Worm (Caenorhabditis elegans) whole organism, young adult: ENCODE data around the gene egg-3.

ENCODE experiments used
- B0261.1 ChIP-seq: sonication (generic microtip); optimal IDR thresholded peaks from 2 replicates; lab custom pipeline; 2016; ENCODE audit warnings: mild to moderate bottlenecking, missing genetic modification characterization, moderate library complexity, missing compliant biosample characterization
- F33H1.4 ChIP-seq: fragments of 200-800 bp; sonication (Bioruptor generic); IDR thresholded peaks from 2 replicates; pipeline ENCODE4 v1.3.6; 2022; ENCODE audit warnings: missing genetic modification reagents, missing genetic modification characterization, missing compliant biosample characterization
- F37B4.10 ChIP-seq: fragments of 200-800 bp; sonication (Bioruptor generic); IDR thresholded peaks from 2 replicates; pipeline ENCODE4 v1.3.6; 2022; ENCODE audit warnings: missing genetic modification characterization, missing compliant biosample characterization
- K12H6.12 ChIP-seq: fragments of 200-800 bp; sonication (Bioruptor generic); optimal IDR thresholded peaks from 2 replicates; lab custom pipeline; 2018; ENCODE audit warnings: mild to moderate bottlenecking, missing genetic modification characterization, missing compliant biosample characterization
- T07F8.4 ChIP-seq: sonication (generic microtip); optimal IDR thresholded peaks from 2 replicates; lab custom pipeline; 2016; ENCODE audit warnings: mild to moderate bottlenecking, missing genetic modification characterization, moderate library complexity, missing compliant biosample characterization
- Y53G8AR.9 ChIP-seq: fragments of 200-800 bp; sonication (Bioruptor generic); conservative IDR thresholded peaks from 2 replicates; pipeline ENCODE4 v1.3.6; 2022; ENCODE audit warnings: missing genetic modification reagents, missing genetic modification characterization, missing compliant biosample characterization
- Y79H2A.3 ChIP-seq: fragments of 200-800 bp; sonication (Bioruptor generic); conservative IDR thresholded peaks from 2 replicates; pipeline ENCODE4 v1.3.6; 2022; ENCODE audit warnings: missing genetic modification reagents, missing genetic modification characterization, missing compliant biosample characterization
- Y95B8A.8 ChIP-seq: fragments of 200-800 bp; sonication (Bioruptor generic); IDR thresholded peaks from 2 replicates; pipeline ENCODE4 v1.3.6; 2022; ENCODE audit warnings: missing genetic modification reagents, missing genetic modification characterization, missing compliant biosample characterization
- akir-1 ChIP-seq: fragments of 200-800 bp; sonication (Bioruptor generic); optimal IDR thresholded peaks from 2 replicates; lab custom pipeline; 2018; ENCODE audit warnings: mild to moderate bottlenecking, missing genetic modification characterization, moderate library complexity, missing compliant biosample characterization
- aptf-2 ChIP-seq: fragments of 200-800 bp; sonication (Bioruptor generic); conservative IDR thresholded peaks from 2 replicates; pipeline ENCODE4 v1.3.6; 2022; ENCODE audit warnings: missing genetic modification reagents, missing genetic modification characterization, missing compliant biosample characterization
- aptf-3 ChIP-seq: fragments of 200-800 bp; sonication (Bioruptor generic); IDR thresholded peaks from 2 replicates; pipeline ENCODE4 v1.3.6; 2022; ENCODE audit warnings: missing genetic modification characterization, missing compliant biosample characterization
- athp-1 ChIP-seq: sonication (generic microtip); optimal IDR thresholded peaks from 2 replicates; lab custom pipeline; 2017; ENCODE audit warnings: mild to moderate bottlenecking, missing genetic modification characterization, missing compliant biosample characterization
- attf-3 ChIP-seq: fragments of 200-800 bp; sonication (Bioruptor generic); conservative IDR thresholded peaks from 2 replicates; pipeline ENCODE4 v1.3.6; 2022; ENCODE audit warnings: missing genetic modification reagents, missing genetic modification characterization, missing compliant biosample characterization
- attf-6 ChIP-seq: fragments of 200-800 bp; sonication (Bioruptor generic); IDR thresholded peaks from 2 replicates; pipeline ENCODE4 v1.3.6; 2022; ENCODE audit warnings: missing genetic modification reagents, missing genetic modification characterization, missing compliant biosample characterization
- bed-2 ChIP-seq: fragments of 200-800 bp; sonication (Bioruptor generic); IDR thresholded peaks from 2 replicates; pipeline ENCODE4 v1.3.6; 2022; ENCODE audit warnings: missing genetic modification reagents, missing genetic modification characterization, missing compliant biosample characterization
- ceh-100 ChIP-seq: fragments of 200-800 bp; sonication (Bioruptor generic); IDR thresholded peaks from 2 replicates; pipeline ENCODE4 v1.3.6; 2022; ENCODE audit warnings: missing genetic modification reagents, missing genetic modification characterization, missing compliant biosample characterization
- ceh-40 ChIP-seq: fragments of 200-800 bp; sonication (Bioruptor generic); IDR thresholded peaks from 2 replicates; pipeline ENCODE4 v1.3.6; 2022; ENCODE audit warnings: missing genetic modification characterization, missing compliant biosample characterization
- ceh-91 ChIP-seq: fragments of 200-800 bp; sonication (Bioruptor generic); IDR thresholded peaks from 2 replicates; pipeline ENCODE4 v1.3.6; 2022; ENCODE audit warnings: missing genetic modification reagents, missing genetic modification characterization, missing compliant biosample characterization
- dox-1 ChIP-seq: fragments of 200-800 bp; sonication (Bioruptor generic); IDR thresholded peaks from 2 replicates; pipeline ENCODE4 v1.3.6; 2022; ENCODE audit warnings: missing genetic modification reagents, missing genetic modification characterization, missing compliant biosample characterization
- egl-18 ChIP-seq: fragments of 200-800 bp; sonication (Bioruptor generic); IDR thresholded peaks from 2 replicates; pipeline ENCODE4 v1.3.6; 2022; ENCODE audit warnings: missing genetic modification reagents, missing genetic modification characterization, missing compliant biosample characterization
- egrh-3 ChIP-seq: fragments of 200-800 bp; sonication (Bioruptor generic); IDR thresholded peaks from 2 replicates; pipeline ENCODE4 v1.3.6; 2022; ENCODE audit warnings: missing genetic modification reagents, missing genetic modification characterization, missing compliant biosample characterization
- ekl-4 ChIP-seq: fragments of 200-800 bp; sonication (Bioruptor generic); IDR thresholded peaks from 2 replicates; pipeline ENCODE4 v1.3.6; 2022; ENCODE audit warnings: missing genetic modification reagents, missing genetic modification characterization, missing compliant biosample characterization
- ets-4 ChIP-seq: fragments of 200-800 bp; sonication (Bioruptor generic); optimal IDR thresholded peaks from 2 replicates; lab custom pipeline; 2018; ENCODE audit warnings: mild to moderate bottlenecking, missing genetic modification characterization, missing compliant biosample characterization
- hlh-26 ChIP-seq: fragments of 200-800 bp; sonication (Bioruptor generic); conservative IDR thresholded peaks from 2 replicates; pipeline ENCODE4 v1.3.6; 2022; ENCODE audit warnings: missing genetic modification reagents, missing genetic modification characterization, missing compliant biosample characterization
- hrde-1 ChIP-seq: sonication (generic microtip); optimal IDR thresholded peaks from 2 replicates; lab custom pipeline; 2016; ENCODE audit warnings: missing genetic modification characterization, mild to moderate bottlenecking, missing compliant biosample characterization, moderate library complexity, missing genotype, missing genetic modification reagents, borderline replicate concordance
- hsf-1 ChIP-seq: fragments of 200-800 bp; sonication (Bioruptor generic); IDR thresholded peaks from 2 replicates; pipeline ENCODE4 v1.3.6; 2022; ENCODE audit warnings: missing genetic modification reagents, missing genetic modification characterization, missing compliant biosample characterization
- let-607 ChIP-seq, 2 experiments: fragments of 200-800 bp in 1 of 2; sonication (Bioruptor generic) in 1 of 2; sonication (generic microtip) in 1 of 2; optimal IDR thresholded peaks; 2 replicates each; lab custom pipeline; 2016 to 2018; ENCODE audit warnings: mild to moderate bottlenecking in 2 of 2, missing compliant biosample characterization in 2 of 2, missing genetic modification characterization in 2 of 2, moderate library complexity in 2 of 2, missing genotype in 1 of 2
- madf-3 ChIP-seq: fragments of 200-800 bp; sonication (Bioruptor generic); IDR thresholded peaks from 2 replicates; pipeline ENCODE4 v1.3.6; 2022; ENCODE audit warnings: missing genetic modification reagents, missing genetic modification characterization, missing compliant biosample characterization
- madf-6 ChIP-seq: fragments of 200-800 bp; sonication (Bioruptor generic); IDR thresholded peaks from 2 replicates; pipeline ENCODE4 v1.3.6; 2022; ENCODE audit warnings: missing genetic modification reagents, missing genetic modification characterization, missing compliant biosample characterization
- madf-8 ChIP-seq: fragments of 200-800 bp; sonication (Bioruptor generic); conservative IDR thresholded peaks from 2 replicates; pipeline ENCODE4 v1.3.6; 2022; ENCODE audit warnings: missing genetic modification reagents, missing genetic modification characterization, missing compliant biosample characterization
- mcd-1 ChIP-seq: fragments of 200-800 bp; sonication (Bioruptor generic); IDR thresholded peaks from 2 replicates; pipeline ENCODE4 v1.3.6; 2022; ENCODE audit warnings: missing genetic modification reagents, missing genetic modification characterization, missing compliant biosample characterization
- nfya-2 ChIP-seq: fragments of 200-800 bp; sonication (Bioruptor generic); IDR thresholded peaks from 2 replicates; pipeline ENCODE4 v1.3.6; 2022; ENCODE audit warnings: missing genetic modification reagents, missing genetic modification characterization, missing compliant biosample characterization
- nfyb-1 ChIP-seq: fragments of 200-800 bp; sonication (Bioruptor generic); IDR thresholded peaks from 2 replicates; pipeline ENCODE4 v1.3.6; 2022; ENCODE audit warnings: missing genetic modification reagents, missing genetic modification characterization, missing compliant biosample characterization
- nhr-179 ChIP-seq: sonication (generic microtip); optimal IDR thresholded peaks from 2 replicates; lab custom pipeline; 2016; ENCODE audit warnings: mild to moderate bottlenecking, missing genetic modification characterization, missing compliant biosample characterization
- nhr-80 ChIP-seq: sonication (generic microtip); optimal IDR thresholded peaks from 2 replicates; lab custom pipeline; 2016; ENCODE audit warnings: missing genetic modification characterization, missing compliant biosample characterization
- rcor-1 ChIP-seq: fragments of 200-800 bp; sonication (Bioruptor generic); IDR thresholded peaks from 2 replicates; pipeline ENCODE4 v1.3.6; 2022; ENCODE audit warnings: missing genetic modification reagents, missing genetic modification characterization, missing compliant biosample characterization
- rpc-1 ChIP-seq, 2 experiments: fragments of 150-350 bp in 1 of 2; sonication (generic microtip) in 1 of 2; optimal IDR thresholded peaks; 2 replicates each; lab custom pipeline; 2014 to 2018; ENCODE audit warnings: missing biosample characterization in 1 of 2, missing genetic modification characterization in 1 of 2, missing genetic modification reagents in 1 of 2, missing genotype in 1 of 2
- snpc-1.1 ChIP-seq: sonication (generic microtip); optimal IDR thresholded peaks from 2 replicates; lab custom pipeline; 2017; ENCODE audit warnings: missing genetic modification characterization, mild to moderate bottlenecking, missing compliant biosample characterization, antibody characterized with exemption, moderate library complexity, missing genotype, missing genetic modification reagents; ENCODE audit not compliant: insufficient read depth
- somi-1 ChIP-seq: fragments of 200-800 bp; sonication (Bioruptor generic); optimal IDR thresholded peaks from 2 replicates; lab custom pipeline; 2018; ENCODE audit warnings: mild to moderate bottlenecking, missing genetic modification characterization, missing compliant biosample characterization
- sptf-2 ChIP-seq: fragments of 200-800 bp; sonication (Bioruptor generic); optimal IDR thresholded peaks from 2 replicates; lab custom pipeline; 2018; ENCODE audit warnings: mild to moderate bottlenecking, missing genetic modification characterization, missing compliant biosample characterization
- xnd-1 ChIP-seq: sonication (generic microtip); optimal IDR thresholded peaks from 2 replicates; lab custom pipeline; 2016; ENCODE audit warnings: missing genotype, missing genetic modification reagents, missing genetic modification characterization, missing compliant biosample characterization
- ztf-25 ChIP-seq: fragments of 200-800 bp; sonication (Bioruptor generic); IDR thresholded peaks from 2 replicates; pipeline ENCODE4 v1.3.6; 2022; ENCODE audit warnings: missing genetic modification reagents, missing genetic modification characterization, missing compliant biosample characterization
- ztf-28 ChIP-seq: fragments of 200-800 bp; sonication (Bioruptor generic); IDR thresholded peaks from 2 replicates; pipeline ENCODE4 v1.3.6; 2022; ENCODE audit warnings: missing genetic modification reagents, missing genetic modification characterization, missing compliant biosample characterization

egg-3 gene

ce11 chrII:10884396-10884795 lies at the start of gene egg-3 (continued):
- no peak for TF ChIP-seq Y95B8A.8 (GFP tag; lab: Robert Waterston, UW)

ce11 chrII:10932725-10933124 lies 48.5 kb upstream of the egg-3 start:
- peak; percentile 64 for TF ChIP-seq madf-6 (GFP tag; lab: Robert Waterston, UW)
- TF ChIP-seq F33H1.4 (GFP tag; lab: Robert Waterston, UW), result peak; percentile 49
- peak; percentile 52; the same call in 1 of the 2 replicates for TF ChIP-seq dox-1 (GFP tag; lab: Robert Waterston, UW)
- 0 out of 2 replicates have a peak, but pooled peaks have one; percentile 13 for TF ChIP-seq ceh-40 (GFP tag; lab: Robert Waterston, UW)
- peak; percentile 78; the same call in 1 of the 2 replicates for TF ChIP-seq madf-3 (GFP tag; lab: Robert Waterston, UW)
- TF ChIP-seq egrh-3 (GFP tag; lab: Robert Waterston, UW), result peak; percentile 98
- TF ChIP-seq hsf-1 (GFP tag; lab: Robert Waterston, UW), result peak; percentile 91
- peak; percentile 22; the same call in 1 of the 2 replicates for TF ChIP-seq ceh-100 (GFP tag; lab: Robert Waterston, UW)
- 0 out of 2 replicates have a peak, but pooled peaks have one; percentile 70 for TF ChIP-seq F37B4.10 (GFP tag; lab: Robert Waterston, UW)
- peak; percentile 35; the same call in 1 of the 2 replicates for TF ChIP-seq ceh-91 (GFP tag; lab: Robert Waterston, UW)
- TF ChIP-seq mcd-1 (GFP tag; lab: Robert Waterston, UW), result peak; percentile 45; the same call in 1 of the 2 replicates
- 0 out of 2 replicates have a peak, but pooled peaks have one; percentile 58 for TF ChIP-seq ztf-28
- TF ChIP-seq madf-8 (GFP tag; lab: Robert Waterston, UW), result peak; percentile 57

- no peak for TF ChIP-seq nhr-80 (tag; lab: Kevin White, UChicago)
- TF ChIP-seq xnd-1 (tag; lab: Kevin White, UChicago), result peak; percentile 19
- TF ChIP-seq let-607 (tag; optimal IDR thresholded peaks at IDR 0.05; lab: Kevin White, UChicago), result no peak
- no peak for TF ChIP-seq attf-3
- no peak for TF ChIP-seq sptf-2 (GFP tag; lab: Kevin White, UChicago)
- peak; percentile 53; the same call in 1 of the 2 replicates for TF ChIP-seq ekl-4 (GFP tag; lab: Robert Waterston, UW)
- peak; percentile 53 for TF ChIP-seq madf-6 (GFP tag; lab: Robert Waterston, UW)
- TF ChIP-seq Y53G8AR.9 (GFP tag; lab: Robert Waterston, UW), result peak; percentile 20; the same call in 1 of the 2 replicates
- no peak for TF ChIP-seq nfyb-1 (GFP tag; lab: Robert Waterston, UW)
- TF ChIP-seq rpc-1 (optimal IDR thresholded peaks at IDR 0.05; lab: Kevin White, UChicago), result no peak
- TF ChIP-seq rpc-1 (tag; optimal IDR thresholded peaks at IDR 0.05; lab: Kevin White, UChicago), result no peak
- no peak for TF ChIP-seq athp-1 (tag; lab: Kevin White, UChicago)
- no peak for TF ChIP-seq T07F8.4
- TF ChIP-seq F37B4.10 (GFP tag; lab: Robert Waterston, UW), result no peak
- peak; percentile 13; the same call in 1 of the 2 replicates for TF ChIP-seq rcor-1 (GFP tag; lab: Robert Waterston, UW)
- TF ChIP-seq nhr-179, result no peak
- no peak for TF ChIP-seq hlh-26
- TF ChIP-seq K12H6.12 (tag; lab: Kevin White, UChicago), result no peak
- no peak for TF ChIP-seq nfya-2
- TF ChIP-seq hrde-1 (tag; lab: Kevin White, UChicago), result no peak
- TF ChIP-seq snpc-1.1, result no peak
- no peak for TF ChIP-seq akir-1 (GFP tag; lab: Kevin White, UChicago)
- no peak for TF ChIP-seq aptf-3 (GFP tag; lab: Robert Waterston, UW)
- no peak for TF ChIP-seq bed-2
- no peak for TF ChIP-seq attf-6
- peak; percentile 92 for TF ChIP-seq Y79H2A.3 (GFP tag; lab: Robert Waterston, UW)
- TF ChIP-seq madf-8 (GFP tag; lab: Robert Waterston, UW), result peak; percentile 9; the same call in 1 of the 2 replicates
- no peak for TF ChIP-seq aptf-2
- 0 out of 2 replicates have a peak, but pooled peaks have one; percentile 16 for TF ChIP-seq dox-1 (GFP tag; lab: Robert Waterston, UW)
- no peak for TF ChIP-seq B0261.1 (tag; lab: Kevin White, UChicago)
- no peak for TF ChIP-seq ztf-25
- TF ChIP-seq somi-1, result no peak
- TF ChIP-seq egl-18 (GFP tag; lab: Robert Waterston, UW), result no peak
- TF ChIP-seq ets-4 (GFP tag; lab: Kevin White, UChicago), result no peak
These were observed 48.1 kb upstream of the egg-3 start for ce11 chrII:10932305-10932704.
